Fruit fly (Drosophila melanogaster) whole organism, embryonic: ENCODE measurements around the gene CG11149.
A peak's percentile ranks its signal among the peaks of the same experiment; 100 is the strongest.

ENCODE experiments used
- CG10543 ChIP-seq: fragments of 200-800 bp; sonication (Bioruptor generic); optimal IDR thresholded peaks from 3 replicates; lab custom pipeline; 2017; ENCODE audit warnings: missing biosample characterization, mild to moderate bottlenecking, missing genetic modification characterization, moderate library complexity
- CG11504 ChIP-seq: fragments of 200-800 bp; sonication (Bioruptor generic); optimal IDR thresholded peaks from 3 replicates; lab custom pipeline; 2019; ENCODE audit warnings: missing biosample characterization, mild to moderate bottlenecking, missing genetic modification characterization, moderate library complexity
- CG12769 ChIP-seq: fragments of 200-800 bp; sonication (Bioruptor generic); optimal IDR thresholded peaks from 2 replicates; lab custom pipeline; 2019; ENCODE audit warnings: missing biosample characterization, mild to moderate bottlenecking, missing genetic modification characterization, moderate library complexity
- CG13287 ChIP-seq: fragments of 200-800 bp; sonication (Bioruptor generic); IDR thresholded peaks from 2 replicates; pipeline ENCODE4 v1.3.6; 2022; ENCODE audit warnings: missing biosample characterization, missing genetic modification characterization; ENCODE audit not compliant: partially characterized antibody
- CG13624 ChIP-seq: fragments of 200-800 bp; sonication (Bioruptor generic); optimal IDR thresholded peaks from 2 replicates; lab custom pipeline; 2016; ENCODE audit warnings: missing biosample characterization, missing genetic modification characterization
- CG17385 ChIP-seq: fragments of 200-800 bp; sonication (Bioruptor generic); optimal IDR thresholded peaks from 3 replicates; lab custom pipeline; 2018; ENCODE audit warnings: missing biosample characterization, mild to moderate bottlenecking, missing genetic modification characterization
- CG30020 ChIP-seq: fragments of 200-800 bp; optimal IDR thresholded peaks from 2 replicates; lab custom pipeline; 2019; ENCODE audit warnings: missing biosample characterization, mild to moderate bottlenecking, missing genetic modification characterization, moderate library complexity
- CG31441 ChIP-seq: fragments of 200-800 bp; sonication (Bioruptor generic); IDR thresholded peaks from 2 replicates; pipeline ENCODE4 v1.3.6; 2022; ENCODE audit warnings: missing biosample characterization, missing genetic modification characterization
- CG32532 ChIP-seq: fragments of 200-800 bp; sonication (Bioruptor generic); IDR thresholded peaks from 2 replicates; pipeline ENCODE4 v1.3.6; 2022; ENCODE audit warnings: missing biosample characterization, missing genetic modification characterization
- CG34422 ChIP-seq: fragments of 200-800 bp; sonication (Bioruptor generic); IDR thresholded peaks from 3 replicates; pipeline ENCODE4 v1.3.6; 2022; ENCODE audit warnings: missing biosample characterization, missing genetic modification characterization
- CG4617 ChIP-seq: fragments of 200-800 bp; sonication (Bioruptor generic); optimal IDR thresholded peaks from 3 replicates; lab custom pipeline; 2016; ENCODE audit warnings: missing biosample characterization, missing genetic modification characterization, borderline replicate concordance
- CG5953 ChIP-seq: fragments of 200-800 bp; sonication (Bioruptor generic); IDR thresholded peaks from 2 replicates; pipeline ENCODE4 v1.3.6; 2022; ENCODE audit warnings: missing biosample characterization, missing genetic modification characterization
- CG6175 ChIP-seq: fragments of 200-800 bp; sonication (Bioruptor generic); IDR thresholded peaks from 3 replicates; pipeline ENCODE4 v1.3.6; 2022; ENCODE audit warnings: missing biosample characterization, missing genetic modification characterization
- CG7372 ChIP-seq: fragments of 200-800 bp; sonication (Bioruptor generic); IDR thresholded peaks from 2 replicates; pipeline ENCODE4 v1.3.6; 2022; ENCODE audit warnings: missing biosample characterization, missing genetic modification characterization
- CG7987 ChIP-seq: fragments of 200-800 bp; sonication (Bioruptor generic); optimal IDR thresholded peaks from 2 replicates; lab custom pipeline; 2018; ENCODE audit warnings: missing biosample characterization, mild to moderate bottlenecking, missing genetic modification characterization, moderate library complexity
- CG8478 ChIP-seq: fragments of >200 bp; optimal IDR thresholded peaks from 2 replicates; lab custom pipeline; 2018
- Dip3 ChIP-seq: fragments of 200-800 bp; sonication (Bioruptor generic); optimal IDR thresholded peaks from 3 replicates; lab custom pipeline; 2016; ENCODE audit warnings: missing biosample characterization, missing genetic modification characterization
- Drgx ChIP-seq: fragments of 200-800 bp; sonication (Bioruptor generic); IDR thresholded peaks from 2 replicates; pipeline ENCODE4 v1.3.6; 2022; ENCODE audit warnings: missing biosample characterization, missing genetic modification characterization
- H2.0 ChIP-seq: fragments of 200-800 bp; sonication (Bioruptor generic); IDR thresholded peaks from 2 replicates; pipeline ENCODE4 v1.3.6; 2022; ENCODE audit warnings: missing biosample characterization, missing genetic modification characterization
- Jarid2 ChIP-seq: fragments of 200-800 bp; sonication (Bioruptor generic); optimal IDR thresholded peaks from 3 replicates; lab custom pipeline; 2017; ENCODE audit warnings: mild to moderate bottlenecking, missing biosample characterization, missing genetic modification reagents, missing genetic modification characterization
- Med ChIP-seq: fragments of 200-800 bp; sonication (Bioruptor generic); peaks from one replicate; lab custom pipeline; 2016; ENCODE audit warnings: missing biosample characterization, missing genetic modification characterization, mild to moderate bottlenecking, inconsistent platforms, moderate library complexity
- Xbp1 ChIP-seq: fragments of 200-800 bp; sonication (Bioruptor generic); optimal IDR thresholded peaks from 3 replicates; lab custom pipeline; 2016; ENCODE audit warnings: missing biosample characterization, mild to moderate bottlenecking, missing genetic modification characterization
- chinmo ChIP-seq: fragments of 200-800 bp; sonication (Bioruptor generic); IDR thresholded peaks from 4 replicates; pipeline ENCODE4 v1.3.6; 2022; ENCODE audit warnings: missing biosample characterization, missing genetic modification characterization; ENCODE audit not compliant: partially characterized antibody
- ci ChIP-seq: fragments of 200-800 bp; sonication (Bioruptor generic); IDR thresholded peaks from 3 replicates; pipeline ENCODE4 v1.3.6; 2022; ENCODE audit warnings: missing biosample characterization, missing genetic modification characterization
- ewg ChIP-seq: fragments of 200-800 bp; sonication (Bioruptor generic); optimal IDR thresholded peaks from 3 replicates; lab custom pipeline; 2017; ENCODE audit warnings: mild to moderate bottlenecking, missing biosample characterization, missing genetic modification reagents, missing genetic modification characterization
- ftz-f1 ChIP-seq: fragments of 200-800 bp; sonication (Bioruptor generic); optimal IDR thresholded peaks from 2 replicates; lab custom pipeline; 2016; ENCODE audit warnings: missing biosample characterization, missing genetic modification characterization
- hb ChIP-seq: fragments of 200-800 bp; sonication (Bioruptor generic); IDR thresholded peaks from 3 replicates; pipeline ENCODE4 v1.3.6; 2022; ENCODE audit warnings: missing biosample characterization, missing genetic modification characterization; ENCODE audit not compliant: partially characterized antibody
- hkb ChIP-seq, 2 experiments: fragments of 200-800 bp in 1 of 2; fragments of >200 bp in 1 of 2; sonication (Bioruptor generic) in 1 of 2; IDR thresholded peaks in 1 of 2; optimal IDR thresholded peaks in 1 of 2; 2 replicates each; pipeline versions ENCODE4 v1.3.6 to Lab custom; 2017 to 2022; ENCODE audit warnings: missing biosample characterization in 1 of 2, missing genetic modification characterization in 1 of 2
- ken ChIP-seq: fragments of 200-800 bp; sonication (Bioruptor generic); IDR thresholded peaks from 3 replicates; pipeline ENCODE4 v1.3.6; 2022; ENCODE audit warnings: missing biosample characterization, missing genetic modification characterization
- mirr ChIP-seq: fragments of 200-800 bp; sonication (Bioruptor generic); optimal IDR thresholded peaks from 3 replicates; lab custom pipeline; 2018; ENCODE audit warnings: missing biosample characterization, mild to moderate bottlenecking, missing genetic modification characterization
- otp ChIP-seq: fragments of 200-800 bp; sonication (Bioruptor generic); IDR thresholded peaks from 3 replicates; pipeline ENCODE4, ENCODE4 v1.3.6; 2022; ENCODE audit warnings: missing biosample characterization, missing genetic modification characterization
- pfk ChIP-seq: fragments of 200-800 bp; sonication (Bioruptor generic); optimal IDR thresholded peaks from 2 replicates; lab custom pipeline; 2018; ENCODE audit warnings: missing biosample characterization, mild to moderate bottlenecking, missing genetic modification characterization, moderate library complexity
- pros ChIP-seq: fragments of 200-800 bp; sonication (Bioruptor generic); optimal IDR thresholded peaks from 3 replicates; lab custom pipeline; 2019; ENCODE audit warnings: missing biosample characterization, mild to moderate bottlenecking, missing genetic modification characterization, moderate library complexity
- sens ChIP-seq: fragments of 200-800 bp; sonication (Bioruptor generic); peaks from one replicate; lab custom pipeline; 2016; ENCODE audit warnings: missing biosample characterization, missing genetic modification characterization
- slbo ChIP-seq: fragments of 200-800 bp; sonication (Bioruptor generic); IDR thresholded peaks from 2 replicates; pipeline ENCODE4 v1.3.6; 2022; ENCODE audit warnings: missing biosample characterization, missing genetic modification characterization
- sqz ChIP-seq: fragments of 200-800 bp; sonication (Bioruptor generic); optimal IDR thresholded peaks from 3 replicates; lab custom pipeline; 2018; ENCODE audit warnings: missing biosample characterization, mild to moderate bottlenecking, missing genetic modification characterization
- tio ChIP-seq: fragments of 200-800 bp; sonication (Bioruptor generic); optimal IDR thresholded peaks from 2 replicates; lab custom pipeline; 2017; ENCODE audit warnings: missing biosample characterization, missing genetic modification characterization, inconsistent platforms
- tx ChIP-seq: fragments of 200-800 bp; sonication (Bioruptor generic); optimal IDR thresholded peaks from 2 replicates; lab custom pipeline; 2016; ENCODE audit warnings: missing biosample characterization, missing genetic modification characterization
- vvl ChIP-seq: fragments of 200-800 bp; sonication (Bioruptor generic); IDR thresholded peaks from 2 replicates; pipeline ENCODE4 v1.3.6; 2022; ENCODE audit warnings: missing biosample characterization, missing genetic modification characterization
- z ChIP-seq: fragments of 200-800 bp; sonication (Bioruptor generic); IDR thresholded peaks from 3 replicates; pipeline ENCODE4 v1.3.6; 2022; ENCODE audit warnings: missing biosample characterization, missing genetic modification characterization

CG11149 gene

dm6 chr2L:5743537-5744148, 22.9 kb upstream of the CG11149 start (continued):
- TF ChIP-seq hkb (optimal IDR thresholded peaks at IDR 0.05; lab: Kevin White, UChicago) (no peak), hkb (GFP tag; IDR thresholded peaks at IDR 0.05; lab: Robert Waterston, UW) (peak; percentile 55), CG7372 (GFP tag; lab: Robert Waterston, UW) (no peak), CG34422 (GFP tag; lab: Robert Waterston, UW) (no peak), ken (no peak)

dm6 chr2L:5742437-5742836, 21.7 kb upstream of the CG11149 start:
- TF ChIP-seq ftz-f1 (GFP tag; lab: Kevin White, UChicago) (peak; percentile 70), pros (GFP tag; lab: Kevin White, UChicago) (peak; percentile 13), CG4617 (GFP tag; lab: Kevin White, UChicago) (no peak), CG12769 (tag; lab: Kevin White, UChicago) (peak; percentile 74)

- peak; percentile 14 for TF ChIP-seq sens (GFP tag; lab: Kevin White, UChicago)
- no peak for TF ChIP-seq slbo (GFP tag; lab: Robert Waterston, UW)
These were observed 20.4 kb upstream of the CG11149 start, which contains the start of gene CG11147 for dm6 chr2L:5741144-5741543. CG11147 (minus strand) TSS chr2L:5741244.

- TF ChIP-seq sqz (peak; percentile 29), Jarid2 (GFP tag; lab: Kevin White, UChicago) (peak; percentile 9), hb (GFP tag; lab: Robert Waterston, UW) (0 out of 3 replicates have a peak, but pooled peaks have one; percentile 37), pfk (GFP tag; lab: Kevin White, UChicago) (no peak), vvl (GFP tag; lab: Robert Waterston, UW) (0 out of 2 replicates have a peak, but pooled peaks have one; percentile 28), CG30020 (no peak), Drgx (GFP tag; lab: Robert Waterston, UW) (peak; percentile 49; the same call in 1 of the 2 replicates), Xbp1 (GFP tag; lab: Kevin White, UChicago) (no peak), chinmo (GFP tag; lab: Robert Waterston, UW) (peak; percentile 62; the same call in 1 of the 4 replicates), ci (0 out of 3 replicates have a peak, but pooled peaks have one; percentile 33), Med (GFP tag; lab: Kevin White, UChicago) (peak; percentile 9), CG11504 (tag; lab: Kevin White, UChicago) (peak; percentile 9), CG5953 (GFP tag; lab: Robert Waterston, UW) (0 out of 2 replicates have a peak, but pooled peaks have one; percentile 7), tio (no peak), CG7987 (no peak), Dip3 (GFP tag; lab: Kevin White, UChicago) (no peak), CG12769 (tag; lab: Kevin White, UChicago) (peak; percentile 23), z (peak; percentile 66; the same call in 1 of the 3 replicates), CG32532 (peak; percentile 40; the same call in 1 of the 2 replicates), CG17385 (GFP tag; lab: Kevin White, UChicago) (no peak), H2.0 (GFP tag; lab: Robert Waterston, UW) (no peak), ewg (GFP tag; lab: Kevin White, UChicago) (no peak), CG13624 (no peak), CG6175 (GFP tag; lab: Robert Waterston, UW) (peak; percentile 43; the same call in 1 of the 3 replicates), CG10543 (GFP tag; lab: Kevin White, UChicago) (peak; percentile 12), tx (GFP tag; lab: Kevin White, UChicago) (no peak), otp (GFP tag; lab: Robert Waterston, UW) (0 out of 3 replicates have a peak, but pooled peaks have one; percentile 20), CG13287 (GFP tag; lab: Robert Waterston, UW) (peak; percentile 12; the same call in 1 of the 2 replicates), CG8478 (lab: Kevin White, UChicago) (no peak), CG31441 (GFP tag; lab: Robert Waterston, UW) (no peak), mirr (GFP tag; lab: Kevin White, UChicago) (no peak)
These were observed 20.0 kb upstream of the CG11149 start for dm6 chr2L:5740740-5741139.
